Worm (Caenorhabditis elegans) whole organism, young adult: ENCODE measurements around the gene acr-20.

ENCODE experiments used
- ama-1 ChIP-seq, 3 experiments: fragments of 150-350 bp in 1 of 3; sonication (generic microtip) in 2 of 3; optimal IDR thresholded peaks; 2 replicates each; lab custom pipeline; 2014 to 2018; ENCODE audit warnings: missing biosample characterization in 2 of 3, missing genetic modification characterization in 2 of 3, missing genetic modification reagents in 2 of 3
- bed-1 ChIP-seq: fragments of 200-800 bp; sonication (Bioruptor generic); IDR thresholded peaks from 2 replicates; pipeline ENCODE4 v1.3.6; 2022; ENCODE audit warnings: missing genetic modification reagents, missing genetic modification characterization, missing compliant biosample characterization
- cebp-1 ChIP-seq, 2 experiments: fragments of 200-800 bp in 1 of 2; sonication (Bioruptor generic) in 1 of 2; sonication (generic microtip) in 1 of 2; IDR thresholded peaks in 1 of 2; optimal IDR thresholded peaks in 1 of 2; 2 replicates each; pipeline versions ENCODE4 v1.3.6 to Lab custom; 2017 to 2022; ENCODE audit warnings: missing compliant biosample characterization in 2 of 2, missing genetic modification characterization in 2 of 2, mild to moderate bottlenecking in 1 of 2, missing genetic modification reagents in 1 of 2, moderate library complexity in 1 of 2
- ceh-79 ChIP-seq: sonication (generic microtip); optimal IDR thresholded peaks from 2 replicates; lab custom pipeline; 2017; ENCODE audit warnings: mild to moderate bottlenecking, missing genetic modification characterization, missing compliant biosample characterization
- lin-26 ChIP-seq: fragments of 200-800 bp; sonication (Bioruptor generic); IDR thresholded peaks from 2 replicates; pipeline ENCODE4 v1.3.6; 2022; ENCODE audit warnings: missing genetic modification reagents, missing genetic modification characterization, missing compliant biosample characterization
- ztf-22 ChIP-seq: fragments of 200-800 bp; sonication (Bioruptor generic); optimal IDR thresholded peaks from 2 replicates; lab custom pipeline; 2018; ENCODE audit warnings: mild to moderate bottlenecking, missing genetic modification characterization, moderate library complexity, missing compliant biosample characterization

- TF ChIP-seq ztf-22 (GFP tag; lab: Kevin White, UChicago) (no peak), bed-1 (no peak), ama-1 (optimal IDR thresholded peaks at IDR 0.05; lab: Kevin White, UChicago) (no peak), ama-1 (GFP tag; optimal IDR thresholded peaks at IDR 0.05; lab: Kevin White, UChicago) (no peak), lin-26 (GFP tag; lab: Robert Waterston, UW) (no peak), cebp-1 (GFP tag; IDR thresholded peaks at IDR 0.05; lab: Robert Waterston, UW) (no peak), cebp-1 (tag; optimal IDR thresholded peaks at IDR 0.05; lab: Kevin White, UChicago) (no peak), ceh-79 (no peak)
Observed at ce11 chrII:14393766-14394165, 16.1 kb upstream of the acr-20 start.
